Worm (Caenorhabditis elegans): ENCODE measurements around the gene F48F7.5.

Gene F48F7.5

DNA sequence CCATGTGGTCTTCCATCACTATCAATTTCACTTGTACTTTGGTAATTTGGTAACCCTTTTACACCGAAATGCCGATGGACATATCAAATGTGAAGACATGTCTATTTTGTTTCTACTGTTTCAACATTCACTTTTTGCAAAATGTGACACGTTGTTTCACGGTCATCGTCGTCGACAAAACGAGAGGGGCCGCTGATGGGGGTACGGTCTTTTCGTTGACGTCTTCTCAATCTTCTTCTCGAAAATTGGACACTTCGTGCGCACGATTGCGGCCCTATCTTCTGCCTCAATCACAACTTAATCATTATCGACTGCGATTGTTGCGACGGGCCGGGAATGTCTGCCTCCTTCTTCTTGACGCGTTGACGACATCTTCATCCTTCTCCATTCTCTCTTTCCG is 38.7 kb upstream of the F48F7.5 start:
- TF ChIP-seq hlh-1 (tag; optimal IDR thresholded peaks at IDR 0.05): no peak
- peak; percentile 58 for TF ChIP-seq unc-62 (GFP tag; optimal IDR thresholded peaks at IDR 0.05)
- no peak for TF ChIP-seq ces-1 (GFP tag; optimal IDR thresholded peaks at IDR 0.05)
- no peak for TF ChIP-seq ztf-11 (tag; optimal IDR thresholded peaks at IDR 0.05)
- no peak for TF ChIP-seq sem-2 (GFP tag; optimal IDR thresholded peaks at IDR 0.05)

DNA sequence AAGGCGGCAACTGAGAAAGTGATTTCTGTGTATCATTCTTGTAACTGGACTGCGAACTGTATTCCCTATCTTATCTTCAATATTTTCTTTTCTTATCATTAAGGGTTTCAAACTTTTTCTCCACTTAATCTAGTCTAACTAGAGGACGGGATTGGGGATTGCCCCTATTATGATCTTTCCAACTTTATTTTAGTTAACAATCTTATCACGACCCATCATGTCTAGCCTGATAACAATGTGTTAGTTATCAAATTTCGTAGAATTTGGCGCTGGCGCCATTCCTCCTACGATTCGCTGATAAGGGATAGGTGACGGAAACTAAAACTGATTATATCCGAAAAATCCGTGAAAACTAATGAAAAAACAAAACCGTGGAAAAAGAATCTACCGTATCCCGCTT is 38.1 kb upstream of the F48F7.5 start:
- TF ChIP-seq elt-3 (tag; optimal IDR thresholded peaks at IDR 0.05): peak; percentile 79
- TF ChIP-seq cnd-1 (tag; optimal IDR thresholded peaks at IDR 0.05): no peak
- no peak for TF ChIP-seq lin-32 (GFP tag; optimal IDR thresholded peaks at IDR 0.05)

DNA sequence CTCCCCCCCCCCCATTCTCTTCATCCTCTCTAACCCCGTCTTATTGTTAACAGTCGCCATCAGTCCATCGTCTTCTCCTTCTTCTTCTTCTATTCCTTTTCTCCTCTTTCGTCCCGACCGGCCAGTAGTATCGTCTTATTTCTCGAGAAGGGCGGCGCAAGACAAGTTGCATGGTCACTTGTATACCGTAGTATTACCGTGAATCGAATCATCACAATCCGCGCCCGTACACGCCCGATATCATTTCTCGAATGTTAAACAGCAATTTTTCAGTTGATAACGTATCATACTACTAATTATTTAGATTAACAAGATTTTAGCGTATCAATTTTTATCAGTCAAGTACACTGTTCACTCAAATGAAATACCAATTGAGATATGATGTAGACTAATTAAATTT is 37.5 kb upstream of the F48F7.5 start:
- no peak for TF ChIP-seq mab-5 (tag; optimal IDR thresholded peaks at IDR 0.05)

DNA sequence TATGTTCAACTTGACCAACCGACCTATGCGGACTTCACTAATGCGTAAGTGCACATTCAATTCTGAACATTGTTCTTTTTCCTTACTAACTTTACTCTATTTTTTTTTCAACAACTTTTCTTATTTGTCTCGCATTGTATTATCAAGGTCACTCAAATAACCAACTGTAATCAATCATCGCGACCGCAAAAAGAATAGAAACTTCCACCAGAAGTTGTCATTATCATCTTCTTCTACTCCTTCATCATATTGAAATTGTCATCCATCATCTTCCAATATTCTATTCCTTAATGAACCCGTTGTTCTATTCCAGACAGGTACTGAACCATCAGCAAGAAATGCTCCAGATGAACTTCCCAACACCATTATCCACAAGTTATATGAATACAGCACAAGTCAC is 36.1 kb upstream of the F48F7.5 start:
- TF ChIP-seq ceh-39 (tag; optimal IDR thresholded peaks at IDR 0.05) (no peak), elt-3 (tag; optimal IDR thresholded peaks at IDR 0.05) (peak; percentile 30)

ce11 chrX:13940287-13940686 is 35.2 kb upstream of the F48F7.5 start:
- TF ChIP-seq unc-62 (GFP tag; optimal IDR thresholded peaks at IDR 0.05): no peak
- no peak for TF ChIP-seq M03D4.4 (tag; optimal IDR thresholded peaks at IDR 0.05)
- TF ChIP-seq blmp-1 (tag; optimal IDR thresholded peaks at IDR 0.05): no peak
- TF ChIP-seq snpc-4 (tag; optimal IDR thresholded peaks at IDR 0.05): no peak
- TF ChIP-seq unc-39 (tag; optimal IDR thresholded peaks at IDR 0.05): no peak
- no peak for TF ChIP-seq flh-1 (GFP tag; optimal IDR thresholded peaks at IDR 0.05)
- TF ChIP-seq bed-3 (GFP tag; optimal IDR thresholded peaks at IDR 0.05): no peak
- no peak for TF ChIP-seq mep-1 (tag; optimal IDR thresholded peaks at IDR 0.05)
- no peak for TF ChIP-seq nhr-76 (tag; optimal IDR thresholded peaks at IDR 0.05)
- no peak for TF ChIP-seq mab-5 (tag; optimal IDR thresholded peaks at IDR 0.05)
- TF ChIP-seq sptf-1 (tag; optimal IDR thresholded peaks at IDR 0.05): no peak
- no peak for TF ChIP-seq ceh-83 (GFP tag; optimal IDR thresholded peaks at IDR 0.05)
- TF ChIP-seq tbx-8 (GFP tag; optimal IDR thresholded peaks at IDR 0.05): no peak
- TF ChIP-seq nhr-12 (tag; optimal IDR thresholded peaks at IDR 0.05): no peak
- no peak for TF ChIP-seq lin-32 (GFP tag; optimal IDR thresholded peaks at IDR 0.05)

ce11 chrX:13941296-13941695 is 34.2 kb upstream of the F48F7.5 start:
- TF ChIP-seq elt-1 (tag; optimal IDR thresholded peaks at IDR 0.05; ENCODE audit: borderline replicate concordance, insufficient read depth) (peak; percentile 34), ham-2 (GFP tag; optimal IDR thresholded peaks at IDR 0.05) (peak; percentile 55), pha-4 (tag; optimal IDR thresholded peaks at IDR 0.05) (no peak), unc-62 (GFP tag; optimal IDR thresholded peaks at IDR 0.05) (peak; percentile 90)

ce11 chrX:13941865-13942264 is 33.6 kb upstream of the F48F7.5 start:
- TF ChIP-seq nhr-76 (tag; optimal IDR thresholded peaks at IDR 0.05) (no peak), ceh-39 (tag; optimal IDR thresholded peaks at IDR 0.05) (no peak), lin-32 (GFP tag; optimal IDR thresholded peaks at IDR 0.05) (no peak), flh-1 (GFP tag; optimal IDR thresholded peaks at IDR 0.05) (no peak), mep-1 (tag; optimal IDR thresholded peaks at IDR 0.05) (no peak), lsy-2 (tag; optimal IDR thresholded peaks at IDR 0.05) (no peak), nhr-2 (tag; optimal IDR thresholded peaks at IDR 0.05) (no peak), nhr-237 (tag; optimal IDR thresholded peaks at IDR 0.05) (no peak), lin-13 (tag; optimal IDR thresholded peaks at IDR 0.05) (no peak), ceh-43 (GFP tag; optimal IDR thresholded peaks at IDR 0.05) (no peak), snpc-4 (tag; optimal IDR thresholded peaks at IDR 0.05) (no peak), tbx-8 (GFP tag; optimal IDR thresholded peaks at IDR 0.05) (no peak), ztf-11 (tag; optimal IDR thresholded peaks at IDR 0.05) (no peak)
